Fruit fly (Drosophila melanogaster): ENCODE data around the gene unk.

- TF ChIP-seq CG15710 (tag; optimal IDR thresholded peaks at IDR 0.05) (no peak), CG9948 (tag; optimal IDR thresholded peaks at IDR 0.05) (no peak), Snoo (tag; optimal IDR thresholded peaks at IDR 0.05) (no peak), EcR (GFP tag; optimal IDR thresholded peaks at IDR 0.05) (no peak), Ets98B (GFP tag; IDR thresholded peaks at IDR 0.05) (no peak), CG13204 (GFP tag; optimal IDR thresholded peaks at IDR 0.05) (no peak), CG32121 (GFP tag; IDR thresholded peaks at IDR 0.05) (no peak), fd96Ca (GFP tag; IDR thresholded peaks at IDR 0.05) (no peak), Pif1B (GFP tag; optimal IDR thresholded peaks at IDR 0.05) (no peak)
Observed at dm6 chr3R:23141678-23142338, 15.9 kb downstream of the unk start, which contains the start of gene hh.

Data from whole organism, pupa.